Worm (Caenorhabditis elegans) whole organism, L1 larva: ENCODE results near the gene Y24D9A.6.

ENCODE experiments used
- C04F5.9 ChIP-seq: sonication (generic microtip); optimal IDR thresholded peaks from 2 replicates; lab custom pipeline; 2016; ENCODE audit warnings: missing genetic modification characterization, missing compliant biosample characterization
- C34B4.2 ChIP-seq: sonication (generic microtip); optimal IDR thresholded peaks from 2 replicates; lab custom pipeline; 2017; ENCODE audit warnings: mild to moderate bottlenecking, missing genetic modification characterization, missing compliant biosample characterization
- ceh-8 ChIP-seq: fragments of 200-800 bp; sonication (Bioruptor generic); optimal IDR thresholded peaks from 2 replicates; lab custom pipeline; 2018; ENCODE audit warnings: mild to moderate bottlenecking, missing genetic modification characterization, moderate library complexity, missing compliant biosample characterization
- ceh-90 ChIP-seq: sonication (generic microtip); optimal IDR thresholded peaks from 2 replicates; lab custom pipeline; 2016; ENCODE audit warnings: missing genetic modification characterization, missing compliant biosample characterization
- dsc-1 ChIP-seq: sonication (generic microtip); optimal IDR thresholded peaks from 2 replicates; lab custom pipeline; 2016; ENCODE audit warnings: mild to moderate bottlenecking, missing genetic modification characterization, missing compliant biosample characterization
- efl-3 ChIP-seq: fragments of 200-800 bp; sonication (Bioruptor generic); optimal IDR thresholded peaks from 2 replicates; lab custom pipeline; 2018; ENCODE audit warnings: mild to moderate bottlenecking, missing genetic modification characterization, missing compliant biosample characterization
- elt-2 ChIP-seq: sonication (generic microtip); optimal IDR thresholded peaks from 2 replicates; lab custom pipeline; 2016; ENCODE audit warnings: missing genetic modification characterization, mild to moderate bottlenecking, inconsistent platforms, missing compliant biosample characterization, missing genetic modification reagents
- elt-3 ChIP-seq, 6 experiments: fragments of 150-350 bp in 1 of 6; sonication (generic microtip); optimal IDR thresholded peaks; 2 replicates each; lab custom pipeline; 2017 to 2018; ENCODE audit warnings: missing biosample characterization in 6 of 6, missing genetic modification characterization in 6 of 6, inconsistent platforms in 1 of 6
- fkh-10 ChIP-seq: sonication (generic microtip); optimal IDR thresholded peaks from 2 replicates; lab custom pipeline; 2017; ENCODE audit warnings: missing biosample characterization, missing genetic modification reagents, missing genetic modification characterization
- fkh-8 ChIP-seq: sonication (generic microtip); optimal IDR thresholded peaks from 2 replicates; lab custom pipeline; 2016; ENCODE audit warnings: mild to moderate bottlenecking, missing genetic modification characterization, missing compliant biosample characterization
- grh-1 ChIP-seq: fragments of 200-800 bp; sonication (Bioruptor generic); IDR thresholded peaks from 2 replicates; pipeline ENCODE4 v1.3.6; 2022; ENCODE audit warnings: missing genetic modification reagents, missing genetic modification characterization, missing compliant biosample characterization
- hlh-17 ChIP-seq: fragments of 200-800 bp; sonication (Bioruptor generic); optimal IDR thresholded peaks from 2 replicates; lab custom pipeline; 2018; ENCODE audit warnings: missing genetic modification characterization, mild to moderate bottlenecking, missing compliant biosample characterization, moderate library complexity, borderline replicate concordance
- isw-1 ChIP-seq: fragments of 200-800 bp; sonication (Bioruptor generic); IDR thresholded peaks from 2 replicates; pipeline ENCODE4 v1.3.6; 2022; ENCODE audit warnings: missing genetic modification characterization, missing compliant biosample characterization
- lin-14 ChIP-seq: fragments of 200-800 bp; sonication (Bioruptor generic); optimal IDR thresholded peaks from 2 replicates; lab custom pipeline; 2018; ENCODE audit warnings: mild to moderate bottlenecking, missing genetic modification characterization, moderate library complexity, missing compliant biosample characterization
- lin-15B ChIP-seq: fragments of 150-350 bp; sonication (generic microtip); optimal IDR thresholded peaks from 3 replicates; lab custom pipeline; 2014; ENCODE audit warnings: missing biosample characterization, missing genetic modification characterization
- lin-39 ChIP-seq: fragments of 150-350 bp; optimal IDR thresholded peaks from 2 replicates; lab custom pipeline; 2014; ENCODE audit warnings: missing biosample characterization, missing genetic modification reagents, missing genetic modification characterization
- lir-3 ChIP-seq: sonication (generic microtip); optimal IDR thresholded peaks from 2 replicates; lab custom pipeline; 2016; ENCODE audit warnings: mild to moderate bottlenecking, missing genetic modification characterization, moderate library complexity, missing compliant biosample characterization; ENCODE audit not compliant: poor library complexity
- lsy-2 ChIP-seq, 2 experiments: fragments of 150-350 bp; optimal IDR thresholded peaks; 2 replicates each; lab custom pipeline; 2014; ENCODE audit warnings: missing biosample characterization in 2 of 2, missing genetic modification characterization in 2 of 2
- mab-9 ChIP-seq: fragments of 200-800 bp; sonication (Bioruptor generic); IDR thresholded peaks from 2 replicates; pipeline ENCODE4 v1.3.6; 2022; ENCODE audit warnings: missing genetic modification reagents, missing genetic modification characterization, missing compliant biosample characterization
- mep-1 ChIP-seq: fragments of 150-350 bp; optimal IDR thresholded peaks from 2 replicates; lab custom pipeline; 2014; ENCODE audit warnings: missing biosample characterization, missing genetic modification characterization
- nhr-19 ChIP-seq: fragments of 200-800 bp; sonication (Bioruptor generic); conservative IDR thresholded peaks from 2 replicates; pipeline ENCODE4 v1.3.6; 2022; ENCODE audit warnings: missing genetic modification characterization, missing compliant biosample characterization
- nhr-20 ChIP-seq: sonication (generic microtip); optimal IDR thresholded peaks from 2 replicates; lab custom pipeline; 2016; ENCODE audit warnings: mild to moderate bottlenecking, missing genetic modification characterization, missing compliant biosample characterization
- nhr-237 ChIP-seq: fragments of 150-350 bp; optimal IDR thresholded peaks from 2 replicates; lab custom pipeline; 2014; ENCODE audit warnings: missing biosample characterization, missing genetic modification characterization
- nhr-71 ChIP-seq: sonication (generic microtip); optimal IDR thresholded peaks from 2 replicates; lab custom pipeline; 2016; ENCODE audit warnings: mild to moderate bottlenecking, missing genetic modification characterization, moderate library complexity, missing compliant biosample characterization
- nhr-76 ChIP-seq: sonication (generic microtip); optimal IDR thresholded peaks from 2 replicates; lab custom pipeline; 2017; ENCODE audit warnings: missing biosample characterization, missing genetic modification characterization
- nhr-77 ChIP-seq: fragments of 150-350 bp; optimal IDR thresholded peaks from 2 replicates; lab custom pipeline; 2014; ENCODE audit warnings: missing biosample characterization, missing genetic modification characterization
- nhr-85 ChIP-seq: sonication (generic microtip); peaks from one replicate; lab custom pipeline; 2016; ENCODE audit warnings: missing genetic modification characterization, inconsistent platforms, missing compliant biosample characterization
- nhr-90 ChIP-seq: sonication (generic microtip); optimal IDR thresholded peaks from 2 replicates; lab custom pipeline; 2016; ENCODE audit warnings: mild to moderate bottlenecking, missing genetic modification characterization, missing compliant biosample characterization; ENCODE audit not compliant: poor library complexity
- rnt-1 ChIP-seq: sonication (generic microtip); optimal IDR thresholded peaks from 2 replicates; lab custom pipeline; 2016; ENCODE audit warnings: mild to moderate bottlenecking, missing genetic modification characterization, moderate library complexity, missing compliant biosample characterization
- skn-1 ChIP-seq: fragments of 150-350 bp; optimal IDR thresholded peaks from 2 replicates; lab custom pipeline; 2014; ENCODE audit warnings: missing biosample characterization, missing genetic modification characterization
- sptf-1 ChIP-seq: fragments of 150-350 bp; optimal IDR thresholded peaks from 2 replicates; lab custom pipeline; 2014; ENCODE audit warnings: missing biosample characterization, missing genetic modification characterization
- sup-37 ChIP-seq: fragments of 200-800 bp; sonication (Bioruptor generic); optimal IDR thresholded peaks from 2 replicates; lab custom pipeline; 2018; ENCODE audit warnings: mild to moderate bottlenecking, missing genetic modification characterization, missing compliant biosample characterization
- swsn-7 ChIP-seq: sonication (generic microtip); optimal IDR thresholded peaks from 2 replicates; lab custom pipeline; 2016; ENCODE audit warnings: missing genetic modification characterization, missing compliant biosample characterization
- tlp-1 ChIP-seq: fragments of 150-350 bp; optimal IDR thresholded peaks from 2 replicates; lab custom pipeline; 2014; ENCODE audit warnings: missing biosample characterization, missing genetic modification characterization
- unc-130 ChIP-seq: fragments of 150-350 bp; optimal IDR thresholded peaks from 2 replicates; lab custom pipeline; 2017; ENCODE audit warnings: missing biosample characterization, missing genetic modification characterization, inconsistent platforms
- unc-62 ChIP-seq: fragments of 150-350 bp; optimal IDR thresholded peaks from 2 replicates; lab custom pipeline; 2014; ENCODE audit warnings: missing biosample characterization, missing genetic modification reagents, missing genetic modification characterization
- unc-86 ChIP-seq: sonication (generic microtip); optimal IDR thresholded peaks from 2 replicates; lab custom pipeline; 2016; ENCODE audit warnings: missing genetic modification characterization, missing compliant biosample characterization
- zip-4 ChIP-seq: fragments of 200-800 bp; sonication (Bioruptor generic); optimal IDR thresholded peaks from 2 replicates; lab custom pipeline; 2018; ENCODE audit warnings: mild to moderate bottlenecking, missing genetic modification characterization, moderate library complexity, missing compliant biosample characterization
- ztf-11 ChIP-seq, 2 experiments: sonication (generic microtip); optimal IDR thresholded peaks; 2 replicates each; lab custom pipeline; 2016 to 2017; ENCODE audit warnings: missing genetic modification characterization in 2 of 2, missing biosample characterization in 1 of 2, missing compliant biosample characterization in 1 of 2

The Y24D9A.6 gene

ce11 chrIV:4437825-4438224, 37.6 kb upstream of the Y24D9A.6 start:
- TF ChIP-seq nhr-85 (tag; lab: Kevin White, UChicago) (peak; percentile 73), unc-130 (tag; lab: Kevin White, UChicago) (no peak), nhr-20 (tag; lab: Kevin White, UChicago) (peak; percentile 7), lin-14 (peak; percentile 69), elt-3 (tag; optimal IDR thresholded peaks at IDR 0.05; lab: Kevin White, UChicago) (peak in 1 of 6 experiments; percentile 16)

DNA sequence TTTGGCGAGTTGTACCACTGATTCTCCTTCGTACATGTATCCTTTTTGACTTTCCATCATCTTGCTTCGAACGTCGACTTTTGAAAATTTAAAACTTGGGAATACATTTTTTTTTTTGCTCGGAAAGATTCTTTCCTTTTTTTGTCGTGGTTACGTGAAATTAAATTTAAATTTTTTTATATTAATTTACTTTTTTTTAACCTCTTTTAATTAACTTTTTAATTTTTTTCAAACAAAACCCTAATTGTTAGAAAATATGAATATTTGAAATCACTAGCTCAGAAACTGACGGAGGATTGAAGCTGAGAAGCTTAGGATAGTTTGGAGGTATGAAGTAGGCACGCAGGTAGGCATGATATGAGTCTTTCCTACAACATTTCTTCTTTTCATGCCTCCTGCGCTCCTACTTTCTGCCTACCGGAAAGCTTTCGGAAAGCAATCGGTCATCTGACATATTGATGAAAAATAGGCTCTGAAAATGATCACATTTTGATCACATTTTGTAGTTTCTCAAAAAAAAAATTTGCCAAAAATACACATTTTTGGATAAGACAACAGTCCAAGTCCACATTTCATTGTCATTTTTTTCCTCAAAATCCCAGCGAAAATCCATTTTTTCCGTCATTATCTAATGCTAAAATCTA, 34.4 kb upstream of the Y24D9A.6 start, which contains the start of the genes R08C7.8 and R08C7.4:
Gene R08C7.8 (minus strand): TSS at position 101 of the 644 bp plus-strand sequence.
Gene R08C7.4 (plus strand): TSS at position 594 of the 644 bp plus-strand sequence.
- TF ChIP-seq elt-2 (tag; lab: Kevin White, UChicago) = no peak
- no peak for TF ChIP-seq nhr-76
- no peak for TF ChIP-seq lir-3 (tag; lab: Kevin White, UChicago)
- no peak for TF ChIP-seq skn-1 (tag; lab: Kevin White, UChicago)
- no peak for TF ChIP-seq sup-37 (GFP tag; lab: Kevin White, UChicago)
- TF ChIP-seq unc-130 (tag; lab: Kevin White, UChicago) = no peak
- no peak for TF ChIP-seq efl-3 (GFP tag; lab: Kevin White, UChicago)
- TF ChIP-seq hlh-17 (GFP tag; lab: Kevin White, UChicago) = no peak
- no peak for TF ChIP-seq C04F5.9 (tag; lab: Kevin White, UChicago)
- no peak for TF ChIP-seq mab-9 (GFP tag; lab: Robert Waterston, UW)
- no peak for TF ChIP-seq isw-1 (GFP tag; lab: Robert Waterston, UW)
- no peak for TF ChIP-seq zip-4 (GFP tag; lab: Kevin White, UChicago)
- TF ChIP-seq grh-1 = no peak
- no peak for TF ChIP-seq swsn-7 (tag; lab: Kevin White, UChicago)
- TF ChIP-seq dsc-1 (tag; lab: Kevin White, UChicago) = no peak

DNA sequence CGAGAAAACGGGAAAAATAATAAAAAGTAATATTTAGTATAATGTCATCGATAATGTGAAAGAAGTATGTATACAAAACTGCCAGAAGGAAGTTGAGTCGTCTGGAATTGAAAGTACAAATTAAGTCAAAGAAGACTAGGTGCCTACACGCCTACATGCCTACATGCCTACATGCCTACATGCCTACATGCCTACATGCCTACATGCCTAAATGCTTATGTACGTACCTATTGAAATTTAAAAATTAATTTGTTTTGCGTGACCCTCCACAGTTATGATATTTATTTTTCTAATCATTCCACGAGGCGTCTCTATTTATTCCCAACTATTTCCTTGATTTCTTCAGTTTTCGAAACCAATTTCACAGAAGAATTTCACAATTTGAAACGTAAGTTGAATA, 29.7 kb upstream of the Y24D9A.6 start, which contains the start of the genes str-185 and R08C7.5:
Gene str-185 (minus strand): TSS at position 101 of the 400 bp plus-strand sequence.
Gene R08C7.5 (plus strand): TSS at position 329 of the 400 bp plus-strand sequence.
- TF ChIP-seq dsc-1 (tag; lab: Kevin White, UChicago) (no peak), fkh-8 (no peak), nhr-19 (GFP tag; lab: Robert Waterston, UW) (no peak), ceh-8 (GFP tag; lab: Kevin White, UChicago) (no peak), lin-39 (tag; lab: Kevin White, UChicago) (no peak), unc-130 (tag; lab: Kevin White, UChicago) (no peak), sup-37 (GFP tag; lab: Kevin White, UChicago) (no peak), lsy-2 (tag; optimal IDR thresholded peaks at IDR 0.05; lab: Kevin White, UChicago) (no peak), rnt-1 (no peak), nhr-85 (tag; lab: Kevin White, UChicago) (no peak), fkh-10 (GFP tag; lab: Kevin White, UChicago) (no peak), ceh-90 (tag; lab: Kevin White, UChicago) (no peak), nhr-90 (tag; lab: Kevin White, UChicago) (no peak), tlp-1 (no peak)

- TF ChIP-seq nhr-71 (no peak), sptf-1 (no peak), lin-15B (tag; lab: Kevin White, UChicago) (no peak), mep-1 (no peak), nhr-237 (no peak), C34B4.2 (tag; lab: Kevin White, UChicago) (no peak), lir-3 (tag; lab: Kevin White, UChicago) (no peak), ceh-8 (GFP tag; lab: Kevin White, UChicago) (no peak), ceh-90 (tag; lab: Kevin White, UChicago) (no peak), nhr-77 (tag; lab: Kevin White, UChicago) (no peak), unc-62 (GFP tag; lab: Kevin White, UChicago) (no peak), unc-86 (tag; lab: Kevin White, UChicago) (no peak), ztf-11 (tag; optimal IDR thresholded peaks at IDR 0.05; lab: Kevin White, UChicago) (no peak), elt-3 (tag; optimal IDR thresholded peaks at IDR 0.05; lab: Kevin White, UChicago) (no peak)
Measured at ce11 chrIV:4423885-4424284, 23.7 kb upstream of the Y24D9A.6 start.
